Fruit fly (Drosophila melanogaster) whole organism, wandering third instar larva: ENCODE measurements around the gene CG7556.

Experiments used
- Abd-B ChIP-seq: fragments of >200 bp; optimal IDR thresholded peaks from 2 replicates; lab custom pipeline; 2017; ENCODE audit warnings: missing biosample characterization, missing genetic modification characterization
- CG9705 ChIP-seq: fragments of 200-800 bp; sonication (Bioruptor generic); optimal IDR thresholded peaks from 2 replicates; lab custom pipeline; 2018; ENCODE audit warnings: missing biosample characterization, mild to moderate bottlenecking, missing genetic modification characterization
- CrebA ChIP-seq: fragments of 200-800 bp; sonication (Bioruptor generic); optimal IDR thresholded peaks from 2 replicates; lab custom pipeline; 2016; ENCODE audit warnings: missing biosample characterization, mild to moderate bottlenecking, missing genetic modification characterization, borderline replicate concordance
- Dfd ChIP-seq: fragments of >200 bp; optimal IDR thresholded peaks from 2 replicates; lab custom pipeline; 2017; ENCODE audit warnings: missing biosample characterization, missing genetic modification characterization
- Dif ChIP-seq: fragments of 200-275, 200-300 bp; sonication (Bioruptor generic); optimal IDR thresholded peaks from 2 replicates; lab custom pipeline; 2018; ENCODE audit warnings: missing biosample characterization, missing genetic modification characterization; ENCODE audit not compliant: partially characterized antibody
- GATAd ChIP-seq: sonication (Bioruptor generic); optimal IDR thresholded peaks from 2 replicates; lab custom pipeline; 2016; ENCODE audit warnings: missing biosample characterization, missing genetic modification characterization
- HLH106 ChIP-seq: fragments of 200-800 bp; optimal IDR thresholded peaks from 3 replicates; lab custom pipeline; 2019; ENCODE audit warnings: missing biosample characterization, mild to moderate bottlenecking, missing genetic modification characterization, moderate library complexity
- Hr78 ChIP-seq: fragments of >200 bp; optimal IDR thresholded peaks from 2 replicates; lab custom pipeline; 2017; ENCODE audit warnings: missing biosample characterization, missing genetic modification characterization
- Hr83 ChIP-seq: fragments of 200-300 bp; sonication (Bioruptor generic); optimal IDR thresholded peaks from 2 replicates; lab custom pipeline; 2016; ENCODE audit warnings: missing biosample characterization, mild to moderate bottlenecking, missing genetic modification characterization, moderate library complexity; ENCODE audit not compliant: poor library complexity, severe bottlenecking
- Jra ChIP-seq: sonication (Bioruptor generic); optimal IDR thresholded peaks from 2 replicates; lab custom pipeline; 2016; ENCODE audit warnings: missing biosample characterization, missing genetic modification characterization
- Mio ChIP-seq: sonication (Bioruptor generic); optimal IDR thresholded peaks from 2 replicates; lab custom pipeline; 2016; ENCODE audit warnings: missing biosample characterization, missing genetic modification characterization
- Myc ChIP-seq: fragments of >200 bp; optimal IDR thresholded peaks from 2 replicates; lab custom pipeline; 2017
- N ChIP-seq: fragments of >200 bp; optimal IDR thresholded peaks from 2 replicates; lab custom pipeline; 2018; ENCODE audit warnings: missing biosample characterization, missing external identifiers, missing genetic modification characterization
- OdsH ChIP-seq: fragments of 200-800 bp; sonication (Bioruptor generic); optimal IDR thresholded peaks from 2 replicates; lab custom pipeline; 2016; ENCODE audit warnings: missing biosample characterization, mild to moderate bottlenecking, missing genetic modification characterization
- Rel ChIP-seq, 2 experiments: fragments of 200-800 bp; sonication (Bioruptor generic) in 1 of 2; optimal IDR thresholded peaks; 2 replicates in 1 of 2; 3 replicates in 1 of 2; lab custom pipeline; 2016 to 2019; ENCODE audit warnings: mild to moderate bottlenecking in 2 of 2, missing biosample characterization in 2 of 2, missing genetic modification characterization in 2 of 2, moderate library complexity in 1 of 2
- Vsx2 ChIP-seq: fragments of 200-300, 225-300 bp; sonication (Bioruptor generic); optimal IDR thresholded peaks from 2 replicates; lab custom pipeline; 2018; ENCODE audit warnings: missing biosample characterization, missing genetic modification characterization; ENCODE audit not compliant: partially characterized antibody
- br ChIP-seq: fragments of 200-800 bp; sonication (Bioruptor generic); optimal IDR thresholded peaks from 2 replicates; lab custom pipeline; 2016; ENCODE audit warnings: missing biosample characterization, missing genetic modification characterization
- brk ChIP-seq: fragments of 200-800 bp; sonication (Bioruptor generic); optimal IDR thresholded peaks from 2 replicates; lab custom pipeline; 2016; ENCODE audit warnings: missing biosample characterization, mild to moderate bottlenecking, missing genetic modification characterization
- dl ChIP-seq, 2 experiments: fragments of 175-275, 200-275 bp in 1 of 2; fragments of 200-275 bp in 1 of 2; sonication (Bioruptor generic); optimal IDR thresholded peaks; lab custom pipeline; 2018; ENCODE audit warnings: mild to moderate bottlenecking in 2 of 2, missing biosample characterization in 2 of 2, missing genetic modification characterization in 2 of 2, moderate library complexity in 2 of 2; ENCODE audit not compliant: partially characterized antibody in 2 of 2, insufficient read depth in 1 of 2
- dsf ChIP-seq: sonication (Bioruptor generic); optimal IDR thresholded peaks from 2 replicates; lab custom pipeline; 2016; ENCODE audit warnings: missing biosample characterization, missing genetic modification characterization, borderline replicate concordance
- ey ChIP-seq: fragments of 200-800 bp; sonication (Bioruptor generic); optimal IDR thresholded peaks from 2 replicates; lab custom pipeline; 2016; ENCODE audit warnings: missing biosample characterization, missing genetic modification characterization
- foxo ChIP-seq, 2 experiments: fragments of 200-800 bp; sonication (Bioruptor generic); optimal IDR thresholded peaks; 2 replicates in 1 of 2; 3 replicates in 1 of 2; lab custom pipeline; 2016 to 2017; ENCODE audit warnings: missing biosample characterization in 2 of 2, missing genetic modification characterization in 2 of 2
- fru ChIP-seq: fragments of 200-800 bp; sonication (Bioruptor generic); optimal IDR thresholded peaks from 3 replicates; lab custom pipeline; 2016; ENCODE audit warnings: missing biosample characterization, mild to moderate bottlenecking, missing genetic modification characterization
- h ChIP-seq: fragments of 200-800 bp; sonication (Bioruptor generic); optimal IDR thresholded peaks from 3 replicates; lab custom pipeline; 2016; ENCODE audit warnings: missing biosample characterization, mild to moderate bottlenecking, missing genetic modification characterization
- jim ChIP-seq: fragments of 175-275, 200-325 bp; sonication (Bioruptor generic); optimal IDR thresholded peaks from 2 replicates; lab custom pipeline; 2016; ENCODE audit warnings: missing biosample characterization, mild to moderate bottlenecking, missing genetic modification characterization
- pan ChIP-seq: fragments of >200 bp; optimal IDR thresholded peaks from 2 replicates; lab custom pipeline; 2017
- psq ChIP-seq: fragments of 200-800 bp; sonication (Bioruptor generic); optimal IDR thresholded peaks from 3 replicates; lab custom pipeline; 2017; ENCODE audit warnings: missing biosample characterization, mild to moderate bottlenecking, missing genetic modification characterization, moderate library complexity
- sv ChIP-seq: fragments of 200-800 bp; sonication (Bioruptor generic); optimal IDR thresholded peaks from 3 replicates; lab custom pipeline; 2016; ENCODE audit warnings: missing biosample characterization, missing genetic modification characterization
- tai ChIP-seq: sonication (Bioruptor generic); optimal IDR thresholded peaks from 2 replicates; lab custom pipeline; 2016; ENCODE audit warnings: missing biosample characterization, missing genetic modification characterization
- usp ChIP-seq: fragments of >200 bp; optimal IDR thresholded peaks from 2 replicates; lab custom pipeline; 2017; ENCODE audit warnings: missing biosample characterization, missing genetic modification characterization
- woc ChIP-seq: sonication (Bioruptor generic); optimal IDR thresholded peaks from 2 replicates; lab custom pipeline; 2016; ENCODE audit warnings: missing biosample characterization, mild to moderate bottlenecking, missing genetic modification characterization

The CG7556 gene

dm6 chrX:19211982-19212381 lies 32.4 kb upstream of the CG7556 start, which contains the start of gene CG14195:
Gene CG14195 (minus strand): TSS chrX:19212082.
- TF ChIP-seq tai (GFP tag; lab: Kevin White, UChicago) (no peak), h (GFP tag; lab: Kevin White, UChicago) (no peak), CrebA (GFP tag; lab: Kevin White, UChicago) (no peak), foxo (GFP tag; optimal IDR thresholded peaks at IDR 0.05; lab: Kevin White, UChicago) (no peak), HLH106 (tag; lab: Kevin White, UChicago) (no peak), usp (GFP tag; lab: Kevin White, UChicago) (no peak), sv (GFP tag; lab: Kevin White, UChicago) (no peak), N (no peak), OdsH (GFP tag; lab: Kevin White, UChicago) (no peak), Dif (GFP tag; lab: Kevin White, UChicago) (no peak), Vsx2 (GFP tag; lab: Kevin White, UChicago) (no peak), brk (GFP tag; lab: Kevin White, UChicago) (no peak), fru (no peak), Dfd (GFP tag; lab: Kevin White, UChicago) (no peak), Rel (GFP tag; optimal IDR thresholded peaks at IDR 0.05; lab: Kevin White, UChicago) (no peak), Rel (tag; optimal IDR thresholded peaks at IDR 0.05; lab: Kevin White, UChicago) (no peak), Myc (lab: Kevin White, UChicago) (no peak), CG9705 (GFP tag; lab: Kevin White, UChicago) (no peak)

- TF ChIP-seq CrebA (GFP tag; lab: Kevin White, UChicago) (no peak), jim (no peak), Hr83 (peak; percentile 52), h (GFP tag; lab: Kevin White, UChicago) (no peak), pan (no peak), br (no peak), Vsx2 (GFP tag; lab: Kevin White, UChicago) (peak; percentile 93), Myc (lab: Kevin White, UChicago) (peak; percentile 24), HLH106 (tag; lab: Kevin White, UChicago) (peak; percentile 13), Dif (GFP tag; lab: Kevin White, UChicago) (peak; percentile 89)
Measured at dm6 chrX:19208014-19208413, 28.4 kb upstream of the CG7556 start, which contains the start of gene Ulp1. Gene Ulp1 (minus strand): TSS chrX:19208187.

dm6 chrX:19201630-19202029 lies 22.0 kb upstream of the CG7556 start, which contains the start of gene CG7990:
Gene CG7990 (minus strand): TSS chrX:19201979.
- no peak for TF ChIP-seq Hr78 (GFP tag; lab: Kevin White, UChicago)

DNA sequence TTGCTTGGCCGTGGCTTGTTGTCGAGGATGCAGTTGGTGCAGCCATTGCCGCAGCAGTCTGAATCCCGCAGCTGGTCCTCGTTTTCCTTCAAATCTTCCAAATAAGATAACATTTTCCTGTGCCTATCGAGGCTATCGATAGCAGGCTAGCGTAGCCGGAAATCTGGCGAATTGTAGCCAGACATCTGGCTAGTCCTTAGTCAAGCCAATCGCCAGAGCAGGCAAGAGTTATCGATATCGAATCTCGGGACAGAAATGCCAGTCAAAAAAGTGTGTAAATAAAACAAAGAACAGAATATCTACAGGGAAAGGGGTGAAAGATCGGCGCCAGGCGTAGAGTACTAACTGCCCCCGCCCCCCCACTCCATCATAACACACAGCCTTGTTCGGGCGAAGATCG lies 13.7 kb upstream of the CG7556 start, which contains the start of the genes CG7914 and CG14194:
Gene CG7914, minus strand, starts transcription at position 113 of the 400 bp plus-strand sequence.
Gene CG14194, plus strand, starts transcription at position 220 of the 400 bp plus-strand sequence.
- no peak for TF ChIP-seq br
- no peak for TF ChIP-seq Mio (GFP tag; lab: Kevin White, UChicago)
- no peak for TF ChIP-seq dl (GFP tag; optimal IDR thresholded peaks at IDR 0.05; lab: Kevin White, UChicago; ENCODE audit: insufficient read depth in 1 of 2, partially characterized antibody in 2 of 2)
- no peak for TF ChIP-seq Vsx2 (GFP tag; lab: Kevin White, UChicago)
- TF ChIP-seq ey, result no peak
- peak; percentile 12 for TF ChIP-seq HLH106 (tag; lab: Kevin White, UChicago)
- TF ChIP-seq sv (GFP tag; lab: Kevin White, UChicago), result no peak
- TF ChIP-seq dsf, result no peak
- TF ChIP-seq psq (GFP tag; lab: Kevin White, UChicago), result no peak
- TF ChIP-seq usp (GFP tag; lab: Kevin White, UChicago), result no peak
- TF ChIP-seq Jra, result no peak
- no peak for TF ChIP-seq tai (GFP tag; lab: Kevin White, UChicago)
- TF ChIP-seq Abd-B (GFP tag; lab: Kevin White, UChicago), result no peak
- no peak for TF ChIP-seq woc (GFP tag; lab: Kevin White, UChicago)
- peak; percentile 69 for TF ChIP-seq Myc (lab: Kevin White, UChicago)
- TF ChIP-seq Rel (GFP tag; optimal IDR thresholded peaks at IDR 0.05; lab: Kevin White, UChicago), result no peak
- TF ChIP-seq Rel (tag; optimal IDR thresholded peaks at IDR 0.05; lab: Kevin White, UChicago), result no peak
- no peak for TF ChIP-seq GATAd (GFP tag; lab: Kevin White, UChicago)
- no peak for TF ChIP-seq brk (GFP tag; lab: Kevin White, UChicago)
- TF ChIP-seq, all 38 proteins: peak for 2
